Fruit fly (Drosophila melanogaster) whole organism, embryonic: ENCODE results near the gene Ocrl.
A peak's percentile ranks its signal among the peaks of the same experiment; 100 is the strongest.

ENCODE experiments used
- Abd-B ChIP-seq: fragments of 200-800 bp; sonication (Bioruptor generic); optimal IDR thresholded peaks from 2 replicates; lab custom pipeline; 2018; ENCODE audit warnings: missing biosample characterization, mild to moderate bottlenecking, missing genetic modification characterization, moderate library complexity
- B-H1 ChIP-seq: fragments of 200-800 bp; sonication (Bioruptor generic); IDR thresholded peaks from 3 replicates; pipeline ENCODE4 v1.3.6; 2022; ENCODE audit warnings: missing biosample characterization, missing genetic modification characterization
- Bgb ChIP-seq: fragments of 200-800 bp; sonication (Bioruptor generic); IDR thresholded peaks from 2 replicates; pipeline ENCODE4 v1.3.6; 2022; ENCODE audit warnings: missing biosample characterization, missing genetic modification characterization; ENCODE audit not compliant: partially characterized antibody
- CG10565 ChIP-seq: fragments of 200-800 bp; sonication (Bioruptor generic); optimal IDR thresholded peaks from 3 replicates; lab custom pipeline; 2016; ENCODE audit warnings: missing biosample characterization, mild to moderate bottlenecking, missing genetic modification characterization
- CG10959 ChIP-seq: fragments of 200-800 bp; sonication (Bioruptor generic); IDR thresholded peaks from 2 replicates; pipeline ENCODE4 v1.3.6; 2022; ENCODE audit warnings: missing biosample characterization, missing genetic modification characterization
- CG12236 ChIP-seq: fragments of 200-800 bp; sonication (Bioruptor generic); optimal IDR thresholded peaks from 2 replicates; lab custom pipeline; 2016; ENCODE audit warnings: missing biosample characterization, missing genetic modification characterization
- CG13624 ChIP-seq: fragments of 200-800 bp; sonication (Bioruptor generic); optimal IDR thresholded peaks from 2 replicates; lab custom pipeline; 2016; ENCODE audit warnings: missing biosample characterization, missing genetic modification characterization
- CG14050 ChIP-seq: fragments of 200-800 bp; sonication (Bioruptor generic); IDR thresholded peaks from 3 replicates; pipeline ENCODE4 v1.3.6; 2022; ENCODE audit warnings: missing biosample characterization, missing genetic modification characterization
- CG17385 ChIP-seq: fragments of 200-800 bp; sonication (Bioruptor generic); optimal IDR thresholded peaks from 3 replicates; lab custom pipeline; 2018; ENCODE audit warnings: missing biosample characterization, mild to moderate bottlenecking, missing genetic modification characterization
- CG43689 ChIP-seq: fragments of 200-800 bp; sonication (Bioruptor generic); IDR thresholded peaks from 2 replicates; pipeline ENCODE4 v1.3.6; 2022; ENCODE audit warnings: missing biosample characterization, missing genetic modification characterization
- CG4854 ChIP-seq: fragments of 200-800 bp; sonication (Bioruptor generic); optimal IDR thresholded peaks from 2 replicates; lab custom pipeline; 2016; ENCODE audit warnings: missing biosample characterization, missing genetic modification characterization, inconsistent platforms
- CG5953 ChIP-seq: fragments of 200-800 bp; sonication (Bioruptor generic); IDR thresholded peaks from 2 replicates; pipeline ENCODE4 v1.3.6; 2022; ENCODE audit warnings: missing biosample characterization, missing genetic modification characterization
- CG6654 ChIP-seq: fragments of 200-800 bp; sonication (Bioruptor generic); optimal IDR thresholded peaks from 2 replicates; lab custom pipeline; 2017; ENCODE audit warnings: missing biosample characterization, mild to moderate bottlenecking, missing genetic modification characterization
- CG8478 ChIP-seq: fragments of >200 bp; optimal IDR thresholded peaks from 2 replicates; lab custom pipeline; 2018
- CHES-1-like ChIP-seq: fragments of 200-800 bp; sonication (Bioruptor generic); optimal IDR thresholded peaks from 2 replicates; lab custom pipeline; 2016; ENCODE audit warnings: missing biosample characterization, missing genetic modification characterization
- Doc3 ChIP-seq: fragments of 200-800 bp; sonication (Bioruptor generic); IDR thresholded peaks from 3 replicates; pipeline ENCODE4 v1.3.6; 2022; ENCODE audit warnings: missing biosample characterization, missing genetic modification characterization; ENCODE audit not compliant: partially characterized antibody
- Hr39 ChIP-seq: fragments of >200 bp; optimal IDR thresholded peaks from 2 replicates; lab custom pipeline; 2017
- Oaz ChIP-seq: fragments of 200-800 bp; sonication (Bioruptor generic); IDR thresholded peaks from 2 replicates; pipeline ENCODE4 v1.3.6; 2022; ENCODE audit warnings: missing biosample characterization, missing genetic modification characterization
- PHDP ChIP-seq: fragments of 200-800 bp; sonication (Bioruptor generic); optimal IDR thresholded peaks from 3 replicates; lab custom pipeline; 2018; ENCODE audit warnings: missing biosample characterization, mild to moderate bottlenecking, missing genetic modification characterization, moderate library complexity
- aop ChIP-seq: fragments of 200-800 bp; sonication (Bioruptor generic); IDR thresholded peaks from 2 replicates; pipeline ENCODE4 v1.3.6; 2022; ENCODE audit warnings: missing biosample characterization, missing genetic modification characterization
- ase ChIP-seq: fragments of 200-800 bp; sonication (Bioruptor generic); IDR thresholded peaks from 3 replicates; pipeline ENCODE4 v1.3.6; 2022; ENCODE audit warnings: missing biosample characterization, missing genetic modification characterization
- bigmax ChIP-seq: fragments of 200-800 bp; sonication (Bioruptor generic); optimal IDR thresholded peaks from 2 replicates; lab custom pipeline; 2018; ENCODE audit warnings: missing biosample characterization, mild to moderate bottlenecking, missing genetic modification characterization
- cad ChIP-seq: fragments of >200 bp; optimal IDR thresholded peaks from 2 replicates; lab custom pipeline; 2017; ENCODE audit warnings: missing biosample characterization, missing genetic modification characterization
- cg ChIP-seq: fragments of 200-800 bp; sonication (Bioruptor generic); optimal IDR thresholded peaks from 3 replicates; lab custom pipeline; 2019; ENCODE audit warnings: missing biosample characterization, mild to moderate bottlenecking, missing genetic modification characterization, moderate library complexity
- chif ChIP-seq, 2 experiments: fragments of 200-800 bp; sonication (Bioruptor generic); optimal IDR thresholded peaks; 3 replicates each; lab custom pipeline; 2016; ENCODE audit warnings: missing biosample characterization in 2 of 2, missing genetic modification characterization in 2 of 2
- chn ChIP-seq: fragments of 200-800 bp; sonication (Bioruptor generic); optimal IDR thresholded peaks from 2 replicates; lab custom pipeline; 2016; ENCODE audit warnings: missing biosample characterization, missing genetic modification characterization
- crc ChIP-seq: fragments of 200-800 bp; sonication (Bioruptor generic); optimal IDR thresholded peaks from 2 replicates; lab custom pipeline; 2016; ENCODE audit warnings: missing biosample characterization, missing genetic modification characterization
- dm ChIP-seq: fragments of 200-800 bp; sonication (Bioruptor generic); optimal IDR thresholded peaks from 3 replicates; lab custom pipeline; 2016; ENCODE audit warnings: missing biosample characterization, missing genetic modification characterization
- dmrt99B ChIP-seq: fragments of 200-800 bp; sonication (Bioruptor generic); optimal IDR thresholded peaks from 2 replicates; lab custom pipeline; 2018; ENCODE audit warnings: missing biosample characterization, mild to moderate bottlenecking, missing genetic modification characterization, moderate library complexity
- dysf ChIP-seq: fragments of 200-800 bp; sonication (Bioruptor generic); IDR thresholded peaks from 3 replicates; pipeline ENCODE4 v1.3.6; 2022; ENCODE audit warnings: missing biosample characterization, missing genetic modification characterization
- hbn ChIP-seq: fragments of 200-800 bp; sonication (Bioruptor generic); IDR thresholded peaks from 2 replicates; pipeline ENCODE4 v1.3.6; 2022; ENCODE audit warnings: missing biosample characterization, missing genetic modification characterization; ENCODE audit not compliant: partially characterized antibody
- hkb ChIP-seq, 2 experiments: fragments of 200-800 bp in 1 of 2; fragments of >200 bp in 1 of 2; sonication (Bioruptor generic) in 1 of 2; IDR thresholded peaks in 1 of 2; optimal IDR thresholded peaks in 1 of 2; 2 replicates each; pipeline versions ENCODE4 v1.3.6 to Lab custom; 2017 to 2022; ENCODE audit warnings: missing biosample characterization in 1 of 2, missing genetic modification characterization in 1 of 2
- jigr1 ChIP-seq: fragments of 200-800 bp; sonication (Bioruptor generic); IDR thresholded peaks from 3 replicates; pipeline ENCODE4 v1.3.6; 2022; ENCODE audit warnings: missing biosample characterization, missing genetic modification characterization
- mirr ChIP-seq: fragments of 200-800 bp; sonication (Bioruptor generic); optimal IDR thresholded peaks from 3 replicates; lab custom pipeline; 2018; ENCODE audit warnings: missing biosample characterization, mild to moderate bottlenecking, missing genetic modification characterization
- mld ChIP-seq: fragments of 200-800 bp; sonication (Bioruptor generic); IDR thresholded peaks from 3 replicates; pipeline ENCODE4 v1.3.6; 2022; ENCODE audit warnings: missing biosample characterization, missing genetic modification characterization; ENCODE audit not compliant: partially characterized antibody
- nerfin-1 ChIP-seq: fragments of 200-800 bp; sonication (Bioruptor generic); optimal IDR thresholded peaks from 3 replicates; lab custom pipeline; 2019; ENCODE audit warnings: missing biosample characterization, mild to moderate bottlenecking, missing genetic modification characterization, moderate library complexity
- rib ChIP-seq: fragments of 200-800 bp; sonication (Bioruptor generic); IDR thresholded peaks from 2 replicates; pipeline ENCODE4 v1.3.6; 2022; ENCODE audit warnings: missing biosample characterization, missing genetic modification characterization
- scrt ChIP-seq: fragments of 200-800 bp; sonication (Bioruptor generic); optimal IDR thresholded peaks from 2 replicates; lab custom pipeline; 2018; ENCODE audit warnings: missing biosample characterization, mild to moderate bottlenecking, missing genetic modification characterization, moderate library complexity
- sqz ChIP-seq: fragments of 200-800 bp; sonication (Bioruptor generic); optimal IDR thresholded peaks from 3 replicates; lab custom pipeline; 2018; ENCODE audit warnings: missing biosample characterization, mild to moderate bottlenecking, missing genetic modification characterization
- trh ChIP-seq: fragments of 200-800 bp; sonication (Bioruptor generic); optimal IDR thresholded peaks from 2 replicates; lab custom pipeline; 2016; ENCODE audit warnings: missing biosample characterization, missing genetic modification characterization
- vnd ChIP-seq: fragments of 200-800 bp; sonication (Bioruptor generic); IDR thresholded peaks from 3 replicates; pipeline ENCODE4 v1.3.6; 2022; ENCODE audit warnings: missing biosample characterization, missing genetic modification characterization; ENCODE audit not compliant: partially characterized antibody
- zf30C ChIP-seq: fragments of 200-800 bp; sonication (Bioruptor generic); optimal IDR thresholded peaks from 3 replicates; lab custom pipeline; 2018; ENCODE audit warnings: missing biosample characterization, mild to moderate bottlenecking, missing genetic modification characterization

Ocrl gene

dm6 chrX:1951391-1952066 is 28.7 kb downstream of the Ocrl start (continued):
- TF ChIP-seq zf30C (GFP tag; lab: Kevin White, UChicago) = peak; percentile 25
- peak; percentile 86 for TF ChIP-seq CG6654
- peak; percentile 95 for TF ChIP-seq CHES-1-like (GFP tag; lab: Kevin White, UChicago)
- peak; percentile 93 for TF ChIP-seq scrt (GFP tag; lab: Kevin White, UChicago)
- peak; percentile 95 for TF ChIP-seq chn (GFP tag; lab: Kevin White, UChicago)
- TF ChIP-seq Bgb (GFP tag; lab: Robert Waterston, UW) = no peak
- peak; percentile 82 for TF ChIP-seq CG43689 (GFP tag; lab: Robert Waterston, UW)
- peak; percentile 88 for TF ChIP-seq dm (GFP tag; lab: Kevin White, UChicago)
- peak; percentile 84 for TF ChIP-seq CG14050 (GFP tag; lab: Robert Waterston, UW)
- peak; percentile 90 for TF ChIP-seq CG17385 (GFP tag; lab: Kevin White, UChicago)
- no peak for TF ChIP-seq mld (GFP tag; lab: Robert Waterston, UW)
- peak; percentile 72 for TF ChIP-seq CG10565
- peak; percentile 86 for TF ChIP-seq B-H1 (GFP tag; lab: Robert Waterston, UW)
- no peak for TF ChIP-seq hkb (optimal IDR thresholded peaks at IDR 0.05; lab: Kevin White, UChicago)
- TF ChIP-seq hkb (GFP tag; IDR thresholded peaks at IDR 0.05; lab: Robert Waterston, UW) = peak; percentile 97
- peak; percentile 69 for TF ChIP-seq Abd-B
- TF ChIP-seq rib (GFP tag; lab: Robert Waterston, UW) = peak; percentile 77
- no peak for TF ChIP-seq cad (GFP tag; lab: Kevin White, UChicago)
- no peak for TF ChIP-seq Doc3 (GFP tag; lab: Robert Waterston, UW)
- TF ChIP-seq CG8478 (lab: Kevin White, UChicago) = no peak
- peak; percentile 93 for TF ChIP-seq CG13624 (GFP tag; lab: Kevin White, UChicago)
- peak; percentile 78 for TF ChIP-seq Oaz (GFP tag; lab: Robert Waterston, UW)
- TF ChIP-seq vnd (GFP tag; lab: Robert Waterston, UW) = no peak
- peak; percentile 91 for TF ChIP-seq CG5953 (GFP tag; lab: Robert Waterston, UW)
- TF ChIP-seq aop (GFP tag; lab: Robert Waterston, UW) = peak; percentile 78
- no peak for TF ChIP-seq hbn (GFP tag; lab: Robert Waterston, UW)
- peak; percentile 95 for TF ChIP-seq chif (GFP tag; optimal IDR thresholded peaks at IDR 0.05; lab: Kevin White, UChicago)
- TF ChIP-seq nerfin-1 (tag; lab: Kevin White, UChicago) = peak; percentile 92
- TF ChIP-seq jigr1 (GFP tag; lab: Robert Waterston, UW) = peak; percentile 80; the same call in 2 of the 3 replicates
- peak; percentile 93 for TF ChIP-seq dysf (GFP tag; lab: Robert Waterston, UW)
- TF ChIP-seq crc = peak; percentile 93
- peak; percentile 83 for TF ChIP-seq sqz (GFP tag; lab: Kevin White, UChicago)
- no peak for TF ChIP-seq Hr39
- TF ChIP-seq trh (GFP tag; lab: Kevin White, UChicago) = peak; percentile 68
- peak; percentile 72 for TF ChIP-seq cg (GFP tag; lab: Kevin White, UChicago)
- TF ChIP-seq dmrt99B = peak; percentile 95
- peak; percentile 97 for TF ChIP-seq PHDP
- peak; percentile 87 for TF ChIP-seq ase (GFP tag; lab: Robert Waterston, UW)
- TF ChIP-seq mirr (GFP tag; lab: Kevin White, UChicago) = peak; percentile 79
- peak; percentile 94 for TF ChIP-seq CG12236 (GFP tag; lab: Kevin White, UChicago)
- peak; percentile 89 for TF ChIP-seq CG4854 (GFP tag; lab: Kevin White, UChicago)
- TF ChIP-seq bigmax (GFP tag; lab: Kevin White, UChicago) = peak; percentile 73
- peak; percentile 85 for TF ChIP-seq CG10959 (GFP tag; lab: Robert Waterston, UW)
